Fruit fly (Drosophila melanogaster): ENCODE measurements around the gene CG34051.

The CG34051 gene

dm6 chr2L:19941352-19941851, 19.4 kb downstream of the CG34051 start (continued):
- TF ChIP-seq emc (GFP tag; optimal IDR thresholded peaks at IDR 0.05) (no peak), jumu (GFP tag; optimal IDR thresholded peaks at IDR 0.05) (peak; percentile 82), disco-r (GFP tag; optimal IDR thresholded peaks at IDR 0.05) (peak; percentile 78), so (GFP tag; IDR thresholded peaks at IDR 0.05) (peak; percentile 93), Rfx (GFP tag; IDR thresholded peaks at IDR 0.05) (peak; percentile 87), CG1647 (GFP tag; optimal IDR thresholded peaks at IDR 0.05) (no peak), CG17802 (tag; optimal IDR thresholded peaks at IDR 0.05) (peak; percentile 16), CG9215 (GFP tag; IDR thresholded peaks at IDR 0.05) (peak; percentile 88), Rx (GFP tag; IDR thresholded peaks at IDR 0.05) (peak; percentile 76), sd (tag; optimal IDR thresholded peaks at IDR 0.05) (peak; percentile 69), NK7.1 (GFP tag; optimal IDR thresholded peaks at IDR 0.05) (peak; percentile 44), cg (GFP tag; optimal IDR thresholded peaks at IDR 0.05) (no peak), HmgD (GFP tag; optimal IDR thresholded peaks at IDR 0.05) (peak; percentile 68), run (tag; optimal IDR thresholded peaks at IDR 0.05) (peak; percentile 4), CG2202 (tag; optimal IDR thresholded peaks at IDR 0.05) (peak; percentile 53), CG1832 (GFP tag; optimal IDR thresholded peaks at IDR 0.05) (no peak), grau (tag; optimal IDR thresholded peaks at IDR 0.05) (peak; percentile 82), CG17361 (GFP tag; IDR thresholded peaks at IDR 0.05) (peak; percentile 84), Dll (GFP tag; IDR thresholded peaks at IDR 0.05; ENCODE audit: partially characterized antibody) (no peak), zf30C (GFP tag; optimal IDR thresholded peaks at IDR 0.05) (peak; percentile 28), CG4617 (GFP tag; optimal IDR thresholded peaks at IDR 0.05; ENCODE audit: borderline replicate concordance) (peak; percentile 49), esg (GFP tag; conservative IDR thresholded peaks at IDR 0.05) (peak; percentile 88), Kr (GFP tag; optimal IDR thresholded peaks at IDR 0.05) (no peak), CG4328 (GFP tag; optimal IDR thresholded peaks at IDR 0.05) (no peak), jing (GFP tag; optimal IDR thresholded peaks at IDR 0.05) (peak; percentile 72), CG6791 (GFP tag; IDR thresholded peaks at IDR 0.05; ENCODE audit: partially characterized antibody) (no peak), ci (GFP tag; IDR thresholded peaks at IDR 0.05) (peak; percentile 93), luna (GFP tag; optimal IDR thresholded peaks at IDR 0.05) (peak; percentile 53), CG10431 (GFP tag; optimal IDR thresholded peaks at IDR 0.05) (no peak), CG18599 (GFP tag; optimal IDR thresholded peaks at IDR 0.05) (peak; percentile 86), CG12299 (tag; optimal IDR thresholded peaks at IDR 0.05) (peak; percentile 70), Xbp1 (GFP tag; optimal IDR thresholded peaks at IDR 0.05) (peak; percentile 89), CG16813 (GFP tag; IDR thresholded peaks at IDR 0.05; ENCODE audit: partially characterized antibody) (no peak), bsh (GFP tag; optimal IDR thresholded peaks at IDR 0.05) (peak; percentile 52 to 87), CG3838 (GFP tag; optimal IDR thresholded peaks at IDR 0.05) (peak; percentile 64), Hr51 (GFP tag; optimal IDR thresholded peaks at IDR 0.05) (peak; percentile 84 to 86), CG1792 (GFP tag; optimal IDR thresholded peaks at IDR 0.05) (no peak), wek (GFP tag; optimal IDR thresholded peaks at IDR 0.05) (peak; percentile 12), hbn (GFP tag; IDR thresholded peaks at IDR 0.05; ENCODE audit: partially characterized antibody) (no peak), Lim3 (GFP tag; IDR thresholded peaks at IDR 0.05) (peak; percentile 35; the same call in 1 of the 2 replicates), ewg (GFP tag; optimal IDR thresholded peaks at IDR 0.05) (peak; percentile 71), CG13624 (GFP tag; optimal IDR thresholded peaks at IDR 0.05) (peak; percentile 62), zfh2 (GFP tag; optimal IDR thresholded peaks at IDR 0.05) (peak; percentile 91), trem (tag; optimal IDR thresholded peaks at IDR 0.05) (peak; percentile 20), eyg (GFP tag; optimal IDR thresholded peaks at IDR 0.05) (no peak), Poxn (GFP tag; IDR thresholded peaks at IDR 0.05) (peak; percentile 79), CG6689 (GFP tag; IDR thresholded peaks at IDR 0.05) (peak; percentile 92), CG8281 (tag; optimal IDR thresholded peaks at IDR 0.05) (peak; percentile 38), CG13287 (GFP tag; IDR thresholded peaks at IDR 0.05; ENCODE audit: partially characterized antibody) (no peak; the same call in 1 of the 2 replicates), ato (GFP tag; IDR thresholded peaks at IDR 0.05; ENCODE audit: partially characterized antibody) (no peak)
